Worm (Caenorhabditis elegans) whole organism, L4/young adult: Measurements from ENCODE around the gene nipi-4.

ENCODE experiments used
- W03F9.2 ChIP-seq: fragments of 150-350 bp; optimal IDR thresholded peaks from 2 replicates; lab custom pipeline; 2014; ENCODE audit warnings: missing biosample characterization, missing genetic modification characterization
- dao-5 ChIP-seq: sonication (generic microtip); optimal IDR thresholded peaks from 2 replicates; lab custom pipeline; 2016; ENCODE audit warnings: missing genotype, missing genetic modification characterization, moderate library complexity, missing compliant biosample characterization
- him-1 ChIP-seq: sonication (generic microtip); optimal IDR thresholded peaks from 2 replicates; lab custom pipeline; 2016; ENCODE audit warnings: missing genotype, missing genetic modification reagents, missing genetic modification characterization, missing compliant biosample characterization

DNA sequence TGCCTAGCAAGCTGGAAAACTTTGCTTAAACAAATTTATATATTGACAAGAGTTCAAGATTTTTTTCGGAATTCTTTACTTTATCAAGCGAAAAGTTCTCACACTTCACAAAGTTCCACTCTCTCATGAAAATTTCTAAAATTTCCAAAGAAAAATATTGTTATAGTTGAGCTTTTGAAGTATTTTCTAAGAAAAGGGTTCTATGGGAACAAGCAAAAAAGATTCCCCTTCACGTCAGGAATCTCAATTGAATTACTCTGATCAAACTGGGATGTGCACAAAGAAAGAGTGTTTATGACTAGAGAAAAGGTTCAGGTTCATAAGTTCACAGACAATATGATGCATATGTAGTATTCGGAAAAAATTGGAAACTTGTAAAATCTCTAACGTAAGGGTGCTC lies 33.8 kb upstream of the nipi-4 start:
- TF ChIP-seq dao-5 (no peak), W03F9.2 (tag; lab: Kevin White, UChicago) (no peak), him-1 (no peak)
